Worm (Caenorhabditis elegans) whole organism, L3 larva: ENCODE results near the gene grl-25.

Source experiments
- R02D3.7 ChIP-seq: fragments of 150-350 bp; optimal IDR thresholded peaks from 2 replicates; lab custom pipeline; 2014; ENCODE audit warnings: missing biosample characterization, missing genetic modification characterization
- ZK546.5 ChIP-seq: sonication (generic microtip); optimal IDR thresholded peaks from 2 replicates; lab custom pipeline; 2017; ENCODE audit warnings: missing biosample characterization, missing genetic modification characterization
- ceh-9 ChIP-seq: sonication (generic microtip); optimal IDR thresholded peaks from 2 replicates; lab custom pipeline; 2018; ENCODE audit warnings: missing biosample characterization, missing genetic modification characterization
- elt-1 ChIP-seq: fragments of 150-350 bp; optimal IDR thresholded peaks from 2 replicates; lab custom pipeline; 2014; ENCODE audit warnings: missing biosample characterization, missing genetic modification characterization
- fkh-10 ChIP-seq: sonication (generic microtip); optimal IDR thresholded peaks from 2 replicates; lab custom pipeline; 2017; ENCODE audit warnings: missing biosample characterization, missing genetic modification reagents, missing genetic modification characterization
- lin-39 ChIP-seq: fragments of 150-350 bp; optimal IDR thresholded peaks from 2 replicates; lab custom pipeline; 2018; ENCODE audit warnings: missing biosample characterization, missing genetic modification reagents, missing genetic modification characterization
- lsy-12 ChIP-seq: sonication (generic microtip); optimal IDR thresholded peaks from 2 replicates; lab custom pipeline; 2016; ENCODE audit warnings: mild to moderate bottlenecking, missing genetic modification characterization, missing compliant biosample characterization
- nhr-11 ChIP-seq: fragments of 150-350 bp; optimal IDR thresholded peaks from 2 replicates; lab custom pipeline; 2014; ENCODE audit warnings: missing biosample characterization, missing genetic modification characterization
- nhr-12 ChIP-seq: fragments of 150-350 bp; optimal IDR thresholded peaks from 2 replicates; lab custom pipeline; 2014; ENCODE audit warnings: missing biosample characterization, missing genetic modification characterization
- nhr-237 ChIP-seq: fragments of 150-350 bp; optimal IDR thresholded peaks from 2 replicates; lab custom pipeline; 2014; ENCODE audit warnings: missing biosample characterization, missing genetic modification characterization
- nhr-25 ChIP-seq: sonication (generic microtip); optimal IDR thresholded peaks from 2 replicates; lab custom pipeline; 2017; ENCODE audit warnings: missing biosample characterization, missing genetic modification characterization
- nhr-76 ChIP-seq: fragments of 150-350 bp; sonication (generic microtip); optimal IDR thresholded peaks from 5 replicates; lab custom pipeline; 2014; ENCODE audit warnings: missing biosample characterization, missing genetic modification characterization
- snpc-4 ChIP-seq: fragments of 150-350 bp; optimal IDR thresholded peaks from 2 replicates; lab custom pipeline; 2014; ENCODE audit warnings: missing biosample characterization, missing genetic modification characterization
- ztf-11 ChIP-seq: fragments of 150-350 bp; optimal IDR thresholded peaks from 2 replicates; lab custom pipeline; 2014; ENCODE audit warnings: missing biosample characterization, missing genetic modification characterization

- TF ChIP-seq nhr-11 (tag; lab: Kevin White, UChicago) (no peak), nhr-76 (tag; lab: Kevin White, UChicago) (no peak), R02D3.7 (tag; lab: Kevin White, UChicago) (no peak), ztf-11 (tag; lab: Kevin White, UChicago) (no peak), ceh-9 (tag; lab: Kevin White, UChicago) (no peak), snpc-4 (tag; lab: Kevin White, UChicago) (no peak), fkh-10 (GFP tag; lab: Kevin White, UChicago) (no peak), nhr-12 (tag; lab: Kevin White, UChicago) (no peak), ZK546.5 (tag; lab: Kevin White, UChicago) (no peak), elt-1 (tag; lab: Kevin White, UChicago) (no peak), lsy-12 (no peak), lin-39 (tag; lab: Kevin White, UChicago) (no peak), nhr-25 (no peak), nhr-237 (no peak)
Measured at ce11 chrIII:8985965-8986364, 23.9 kb downstream of the grl-25 start.
